Fruit fly (Drosophila melanogaster): ENCODE measurements around the gene IFT54.

DNA sequence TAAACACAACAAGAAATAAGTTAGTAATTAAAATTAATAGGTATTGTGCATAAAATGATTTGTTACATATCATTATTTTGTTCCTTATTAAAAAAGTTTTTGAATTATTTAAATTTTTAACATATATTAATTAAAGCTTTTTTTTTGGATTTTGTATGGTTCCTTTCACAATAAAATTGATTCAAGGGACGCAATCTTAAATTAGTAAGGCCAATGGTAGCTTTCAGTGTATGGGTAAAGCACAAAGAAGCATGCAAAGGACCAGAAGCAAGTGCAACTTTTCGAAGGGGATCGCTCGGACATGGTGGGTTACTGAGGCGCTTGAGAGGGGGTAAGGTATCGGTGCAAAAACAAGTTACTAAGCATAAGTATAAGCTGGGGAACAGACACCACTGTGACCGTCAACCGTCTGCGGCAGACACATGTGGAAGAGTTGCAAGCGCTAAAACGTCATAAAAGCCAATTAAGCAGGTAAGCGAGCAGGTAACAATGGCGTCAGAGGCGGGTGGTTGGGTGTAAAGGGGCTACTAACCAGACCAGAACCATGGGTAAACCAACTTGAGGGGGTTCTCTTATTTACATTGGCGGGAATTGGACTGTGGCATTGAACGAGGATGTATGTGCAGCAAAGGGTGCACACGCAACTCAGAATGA is 26.6 kb upstream of the IFT54 start:
- no peak for TF ChIP-seq rgr (GFP tag; optimal IDR thresholded peaks at IDR 0.05)
- no peak for TF ChIP-seq fru (GFP tag; optimal IDR thresholded peaks at IDR 0.05)
- TF ChIP-seq CrebA (GFP tag; optimal IDR thresholded peaks at IDR 0.05; ENCODE audit: borderline replicate concordance) = no peak
- TF ChIP-seq psq (GFP tag; optimal IDR thresholded peaks at IDR 0.05) = peak; percentile 64

All from whole organism, wandering third instar larva.